Fruit fly (Drosophila melanogaster): ENCODE measurements around the gene Lip2.

Gene Lip2

DNA sequence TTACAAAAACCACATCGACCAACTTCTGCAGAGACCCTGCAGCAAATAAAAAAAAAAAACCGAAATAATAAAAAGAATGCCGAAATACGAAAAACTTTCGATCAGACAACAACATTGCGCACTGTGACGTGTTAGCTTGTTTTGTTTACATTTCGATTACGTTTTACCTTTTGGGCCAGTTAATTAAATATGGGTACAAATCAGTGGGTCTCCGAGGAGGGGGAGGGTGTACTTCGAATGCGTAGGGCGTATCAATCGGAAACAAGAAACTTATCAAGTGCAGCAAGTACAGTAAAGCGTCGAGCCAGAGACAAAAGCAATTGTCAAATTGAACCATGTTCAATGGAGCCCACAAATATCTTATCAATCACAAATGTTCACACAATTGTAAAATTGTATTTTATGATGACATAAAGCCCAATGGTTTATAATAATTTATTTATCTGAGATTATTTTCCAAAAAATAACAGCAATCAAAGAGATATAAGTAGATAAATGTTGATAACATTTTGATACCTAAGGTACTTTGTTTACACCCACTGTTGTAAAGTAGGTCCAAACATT lies 7.7 kb downstream of the Lip2 start, which contains the start of gene Lip1:
Lip1 (minus strand) TSS at position 46 of the 564 bp plus-strand sequence.
- no peak for TF ChIP-seq Myc (optimal IDR thresholded peaks at IDR 0.05)
- TF ChIP-seq insv (optimal IDR thresholded peaks at IDR 0.05): no peak
- TF ChIP-seq ttk (optimal IDR thresholded peaks at IDR 0.05): no peak
- no peak for TF ChIP-seq h (optimal IDR thresholded peaks at IDR 0.05)
- TF ChIP-seq psq (optimal IDR thresholded peaks at IDR 0.05): no peak
- TF ChIP-seq Sin3A (optimal IDR thresholded peaks at IDR 0.05): no peak

DNA sequence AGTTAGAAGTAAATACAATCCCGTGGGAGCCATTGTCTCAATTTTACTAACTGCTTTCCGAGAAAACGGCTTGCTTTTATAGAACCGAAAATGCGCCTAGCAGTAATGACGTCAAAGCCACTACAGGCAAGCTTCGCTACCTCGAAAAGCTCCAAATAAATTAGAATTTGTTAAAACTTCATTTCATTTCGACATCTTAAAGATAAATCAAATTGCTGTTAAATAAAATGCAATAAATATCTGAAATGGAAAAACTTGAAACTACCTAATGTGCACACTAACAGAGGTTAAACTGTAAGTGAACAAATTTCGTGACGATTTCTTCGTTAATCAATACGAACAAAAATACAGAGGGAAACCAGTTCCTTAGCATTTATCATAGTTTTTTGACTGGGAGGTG lies 11.3 kb downstream of the Lip2 start, which contains the start of gene CG7300:
CG7300 (minus strand) TSS at position 52 of the 400 bp plus-strand sequence.
- no peak for TF ChIP-seq Sin3A (optimal IDR thresholded peaks at IDR 0.05)

dm6 chr2L:10694053-10694618 lies 15.1 kb downstream of the Lip2 start, which contains the start of gene CG17108:
Gene CG17108, minus strand, starts transcription at chr2L:10694103.
- no peak for TF ChIP-seq Sin3A (optimal IDR thresholded peaks at IDR 0.05)
- no peak for TF ChIP-seq Myc (optimal IDR thresholded peaks at IDR 0.05)
- TF ChIP-seq psq (optimal IDR thresholded peaks at IDR 0.05): no peak
- no peak for TF ChIP-seq h (optimal IDR thresholded peaks at IDR 0.05)
- TF ChIP-seq ttk (optimal IDR thresholded peaks at IDR 0.05): no peak
- TF ChIP-seq insv (optimal IDR thresholded peaks at IDR 0.05): no peak

dm6 chr2L:10693018-10693417 lies 16.2 kb downstream of the Lip2 start:
- TF ChIP-seq psq (optimal IDR thresholded peaks at IDR 0.05) (no peak), Sin3A (optimal IDR thresholded peaks at IDR 0.05) (no peak), h (optimal IDR thresholded peaks at IDR 0.05) (no peak), ttk (optimal IDR thresholded peaks at IDR 0.05) (no peak), insv (optimal IDR thresholded peaks at IDR 0.05) (no peak), Myc (optimal IDR thresholded peaks at IDR 0.05) (no peak)

dm6 chr2L:10689221-10690034 lies 19.8 kb downstream of the Lip2 start, which contains the start of gene CG7294:
Gene CG7294, minus strand, starts transcription at chr2L:10689271.
- TF ChIP-seq h (optimal IDR thresholded peaks at IDR 0.05): no peak
- no peak for TF ChIP-seq Sin3A (optimal IDR thresholded peaks at IDR 0.05)
- no peak for TF ChIP-seq insv (optimal IDR thresholded peaks at IDR 0.05)
- TF ChIP-seq Myc (optimal IDR thresholded peaks at IDR 0.05): no peak

DNA sequence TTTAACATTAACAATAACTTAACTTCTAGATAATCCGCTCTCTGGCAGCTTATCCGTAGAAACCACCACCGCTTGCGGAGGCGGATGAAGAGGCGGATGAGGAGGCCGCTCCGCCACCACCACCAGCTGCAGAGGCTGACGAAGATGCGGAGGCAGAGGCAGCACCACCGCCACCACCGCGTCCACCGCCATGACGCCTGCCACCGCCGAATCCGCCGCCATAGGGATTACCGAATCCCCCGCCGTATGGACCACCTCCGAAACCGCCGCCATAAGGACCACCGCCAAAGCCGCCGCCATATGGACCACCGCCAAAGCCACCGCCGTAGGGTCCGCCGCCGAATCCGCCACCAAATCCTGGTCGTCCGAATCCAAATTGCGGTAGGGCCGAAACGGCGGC lies 20.5 kb downstream of the Lip2 start:
- TF ChIP-seq ttk (optimal IDR thresholded peaks at IDR 0.05) (no peak), insv (optimal IDR thresholded peaks at IDR 0.05) (no peak), Sin3A (optimal IDR thresholded peaks at IDR 0.05) (no peak), h (optimal IDR thresholded peaks at IDR 0.05) (no peak), Myc (optimal IDR thresholded peaks at IDR 0.05) (no peak)

dm6 chr2L:10687794-10688185 lies 21.5 kb downstream of the Lip2 start:
- no peak for TF ChIP-seq psq (optimal IDR thresholded peaks at IDR 0.05)
- no peak for TF ChIP-seq Sin3A (optimal IDR thresholded peaks at IDR 0.05)
- TF ChIP-seq ttk (optimal IDR thresholded peaks at IDR 0.05): no peak
- no peak for TF ChIP-seq Myc (optimal IDR thresholded peaks at IDR 0.05)
- TF ChIP-seq h (optimal IDR thresholded peaks at IDR 0.05): no peak
- no peak for TF ChIP-seq insv (optimal IDR thresholded peaks at IDR 0.05)

DNA sequence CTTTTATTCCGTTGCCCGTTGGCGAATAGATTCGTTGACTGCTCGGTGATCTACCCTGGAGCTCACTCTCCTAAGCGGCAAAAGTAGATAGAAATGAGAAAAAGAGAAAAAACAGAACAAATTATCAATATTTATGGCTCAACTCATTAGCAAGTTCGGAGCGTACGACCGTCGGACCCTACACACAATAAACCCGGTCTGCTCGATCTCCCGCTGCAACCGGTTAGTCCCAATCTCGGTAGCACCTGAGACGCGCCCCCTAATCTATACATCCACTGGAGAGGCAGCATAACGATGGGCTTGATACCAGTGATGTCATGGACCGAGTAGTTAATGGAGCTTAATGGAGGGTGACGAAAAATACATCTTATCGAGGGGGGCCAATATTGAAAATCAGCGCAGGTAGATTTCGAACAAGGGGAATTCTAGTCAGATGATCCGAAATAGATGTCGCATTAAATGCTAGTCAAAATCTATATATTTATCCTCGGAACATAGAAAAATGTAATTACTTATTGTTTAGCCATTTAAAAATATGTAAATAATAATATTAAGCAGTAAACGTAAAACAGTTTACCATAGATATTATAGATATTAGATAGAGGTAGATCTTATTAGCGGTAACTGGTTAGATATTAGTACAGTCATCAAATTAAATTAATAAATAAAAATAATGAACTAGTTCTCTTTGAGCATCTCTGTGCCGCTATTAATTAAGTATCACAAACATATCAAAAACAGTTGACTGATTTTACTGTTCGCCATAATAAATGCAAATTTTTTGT lies 22.1 kb downstream of the Lip2 start, which contains the start of gene CG7296:
CG7296 (minus strand) TSS at position 58 of the 785 bp plus-strand sequence.
- no peak for TF ChIP-seq ttk (optimal IDR thresholded peaks at IDR 0.05)
- TF ChIP-seq h (optimal IDR thresholded peaks at IDR 0.05): no peak
- no peak for TF ChIP-seq insv (optimal IDR thresholded peaks at IDR 0.05)
- no peak for TF ChIP-seq Sin3A (optimal IDR thresholded peaks at IDR 0.05)
- no peak for TF ChIP-seq Myc (optimal IDR thresholded peaks at IDR 0.05)
- TF ChIP-seq psq (optimal IDR thresholded peaks at IDR 0.05): no peak

- TF ChIP-seq psq (optimal IDR thresholded peaks at IDR 0.05) (no peak), ttk (optimal IDR thresholded peaks at IDR 0.05) (no peak), Myc (optimal IDR thresholded peaks at IDR 0.05) (no peak), Sin3A (optimal IDR thresholded peaks at IDR 0.05) (no peak), insv (optimal IDR thresholded peaks at IDR 0.05) (no peak), h (optimal IDR thresholded peaks at IDR 0.05) (no peak)
These were observed 23.6 kb downstream of the Lip2 start for dm6 chr2L:10685666-10686065.

DNA sequence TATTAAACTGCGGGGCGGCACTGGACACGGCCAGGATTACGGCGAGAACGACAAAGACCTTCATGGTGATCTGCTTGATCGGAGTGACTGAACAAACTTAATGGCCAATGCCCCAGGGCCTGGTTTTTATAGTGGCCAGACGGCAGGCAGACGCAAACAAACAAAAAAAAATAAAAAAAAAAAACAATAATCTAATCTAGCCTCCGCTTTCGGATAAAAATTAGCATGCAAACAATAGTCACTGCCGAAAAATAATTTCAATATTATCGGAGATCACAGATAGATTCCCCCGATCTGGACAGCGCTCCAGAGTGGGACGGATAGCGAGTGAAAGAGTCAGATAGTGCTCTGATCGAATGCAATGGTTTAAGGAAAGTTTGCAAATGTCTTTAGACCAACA lies 24.9 kb downstream of the Lip2 start, which contains the start of gene CG7299:
CG7299 (minus strand) TSS at position 101 of the 400 bp plus-strand sequence.
- no peak for TF ChIP-seq insv (optimal IDR thresholded peaks at IDR 0.05)

dm6 chr2L:10682912-10683311 lies 26.3 kb downstream of the Lip2 start:
- TF ChIP-seq Myc (optimal IDR thresholded peaks at IDR 0.05) (no peak), ttk (optimal IDR thresholded peaks at IDR 0.05) (no peak), h (optimal IDR thresholded peaks at IDR 0.05) (no peak), Sin3A (optimal IDR thresholded peaks at IDR 0.05) (no peak), insv (optimal IDR thresholded peaks at IDR 0.05) (no peak), psq (optimal IDR thresholded peaks at IDR 0.05) (no peak)

- TF ChIP-seq ttk (optimal IDR thresholded peaks at IDR 0.05): no peak
- no peak for TF ChIP-seq Myc (optimal IDR thresholded peaks at IDR 0.05)
- no peak for TF ChIP-seq psq (optimal IDR thresholded peaks at IDR 0.05)
- no peak for TF ChIP-seq h (optimal IDR thresholded peaks at IDR 0.05)
- TF ChIP-seq insv (optimal IDR thresholded peaks at IDR 0.05): no peak
These were observed 27.1 kb downstream of the Lip2 start for dm6 chr2L:10682197-10682596.

All from Kc167 (cell line).